Worm (Caenorhabditis elegans): ENCODE results near the gene K11H12.8.

DNA sequence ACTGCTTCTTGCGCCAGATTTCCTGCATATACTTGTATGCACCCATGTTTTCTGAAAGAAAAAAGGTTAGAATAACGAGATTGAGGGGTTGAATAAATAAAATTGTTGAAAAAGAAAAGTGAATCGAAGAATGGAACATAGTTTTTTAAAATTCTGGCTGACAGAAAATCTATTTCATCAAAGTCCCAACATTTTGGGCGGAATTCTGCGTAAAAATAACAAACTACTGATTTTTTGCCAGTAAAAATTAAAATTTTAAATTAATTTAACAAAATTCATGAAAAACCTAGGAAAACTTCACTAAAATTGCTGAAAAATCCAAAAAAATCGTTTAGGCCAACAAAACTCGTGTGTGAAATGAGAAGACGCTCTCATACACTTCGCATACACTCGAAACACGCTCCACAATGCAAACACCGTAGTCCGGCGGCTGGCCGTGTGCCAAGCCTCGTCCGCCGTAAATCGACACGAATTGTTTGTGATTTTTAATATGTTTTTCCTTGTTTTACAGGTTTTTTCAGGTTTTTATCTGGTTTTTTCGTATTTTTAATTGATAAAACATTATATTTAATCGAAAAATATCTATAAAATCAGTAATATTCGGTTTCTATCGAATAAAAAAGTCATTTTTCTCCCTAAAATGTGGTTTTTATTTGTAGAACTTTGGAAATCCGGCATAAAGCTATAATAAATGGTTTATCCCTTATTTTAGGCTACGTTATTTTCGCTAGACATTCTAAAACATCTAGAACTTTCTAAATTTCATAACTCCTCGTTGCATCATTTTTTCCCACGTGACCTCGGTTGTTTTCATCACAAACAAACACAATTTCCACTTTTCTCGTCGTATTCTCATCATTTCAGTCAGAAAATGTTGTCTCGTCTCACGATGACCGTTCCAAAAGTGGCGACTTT, at the start of gene K11H12.8, which contains the start of gene rpl-15:
- TF ChIP-seq ama-1 (optimal IDR thresholded peaks at IDR 0.05) (no peak), sea-1 (GFP tag; conservative IDR thresholded peaks at IDR 0.05) (peak; percentile 95)
